Worm (Caenorhabditis elegans): Measurements from ENCODE around the gene M163.8.

ce11 chrX:14480248-14480647 is 4.7 kb upstream of the M163.8 start, which contains the start of gene gfi-3:
- peak; percentile 82 for TF ChIP-seq lin-13 (tag; optimal IDR thresholded peaks at IDR 0.05)
- no peak for TF ChIP-seq unc-39 (tag; optimal IDR thresholded peaks at IDR 0.05)
- no peak for TF ChIP-seq elt-1 (tag; optimal IDR thresholded peaks at IDR 0.05; ENCODE audit: borderline replicate concordance, insufficient read depth)
- no peak for TF ChIP-seq elt-3 (tag; optimal IDR thresholded peaks at IDR 0.05)
- TF ChIP-seq ham-2 (GFP tag; optimal IDR thresholded peaks at IDR 0.05) = peak; percentile 57
- TF ChIP-seq nhr-28 (tag; optimal IDR thresholded peaks at IDR 0.05) = no peak
- TF ChIP-seq nhr-2 (tag; optimal IDR thresholded peaks at IDR 0.05) = no peak
- no peak for TF ChIP-seq snpc-4 (tag; optimal IDR thresholded peaks at IDR 0.05)
- no peak for TF ChIP-seq nhr-76 (tag; optimal IDR thresholded peaks at IDR 0.05)
- no peak for TF ChIP-seq ceh-39 (tag; optimal IDR thresholded peaks at IDR 0.05)
- TF ChIP-seq ces-1 (GFP tag; optimal IDR thresholded peaks at IDR 0.05) = peak; percentile 18

Data from whole organism, mixed stage, embryonic.